Worm (Caenorhabditis elegans): ENCODE measurements around the gene ptc-3.
"Not testable (repeated sequence)": the region's sequence is repeated elsewhere in the genome, so short reads cannot be mapped to it uniquely, and the experiment has no call there.

The ptc-3 gene

ce11 chrII:2841529-2841928 lies 10.9 kb downstream of the ptc-3 start, which contains the start of gene Y110A2AL.6:
TSS of gene Y110A2AL.6 (minus strand) at chrII:2841629.
- TF ChIP-seq attf-3 (GFP tag; conservative IDR thresholded peaks at IDR 0.05) = no peak
- no peak for TF ChIP-seq cebp-1 (GFP tag; IDR thresholded peaks at IDR 0.05)
- TF ChIP-seq cebp-1 (tag; optimal IDR thresholded peaks at IDR 0.05) = no peak
- TF ChIP-seq K12H6.12 (tag; optimal IDR thresholded peaks at IDR 0.05) = no peak
- no peak for TF ChIP-seq rpc-1 (optimal IDR thresholded peaks at IDR 0.05)
- peak; percentile 33 for TF ChIP-seq rpc-1 (tag; optimal IDR thresholded peaks at IDR 0.05)
- TF ChIP-seq ztf-22 (GFP tag; optimal IDR thresholded peaks at IDR 0.05) = no peak
- TF ChIP-seq repo-1 (tag; optimal IDR thresholded peaks at IDR 0.05) = no peak

ce11 chrII:2839004-2839403 lies 13.4 kb downstream of the ptc-3 start, which contains the start of gene Y110A2AL.4:
TSS of gene Y110A2AL.4 (plus strand) at chrII:2839304.
- not testable (repeated sequence) for TF ChIP-seq nhr-120 (GFP tag; IDR thresholded peaks at IDR 0.05); somi-1 (GFP tag; optimal IDR thresholded peaks at IDR 0.05); egl-44 (GFP tag; IDR thresholded peaks at IDR 0.05)

ce11 chrII:2836853-2837252 lies 15.5 kb downstream of the ptc-3 start, which contains the start of gene K12H6.7:
TSS of gene K12H6.7 (minus strand) at chrII:2836953.
- TF ChIP-seq snpc-3.4 (tag; optimal IDR thresholded peaks at IDR 0.05) (no peak), nhr-120 (GFP tag; IDR thresholded peaks at IDR 0.05) (no peak), rpc-1 (optimal IDR thresholded peaks at IDR 0.05) (no peak), rpc-1 (tag; optimal IDR thresholded peaks at IDR 0.05) (no peak), lag-1 (GFP tag; IDR thresholded peaks at IDR 0.05) (no peak), F10E7.11 (tag; optimal IDR thresholded peaks at IDR 0.05) (no peak), B0336.3 (GFP tag; IDR thresholded peaks at IDR 0.05) (no peak), ztf-26 (tag; optimal IDR thresholded peaks at IDR 0.05) (no peak), B0019.2 (GFP tag; conservative IDR thresholded peaks at IDR 0.05) (no peak), athp-1 (tag; optimal IDR thresholded peaks at IDR 0.05) (no peak), ztf-18 (tag; optimal IDR thresholded peaks at IDR 0.05) (no peak), Y67H2A.10 (GFP tag; conservative IDR thresholded peaks at IDR 0.05) (no peak), ztf-25 (GFP tag; IDR thresholded peaks at IDR 0.05) (no peak), nfyb-1 (GFP tag; IDR thresholded peaks at IDR 0.05) (no peak), lin-54 (GFP tag; optimal IDR thresholded peaks at IDR 0.05) (no peak), ZK185.1 (tag; optimal IDR thresholded peaks at IDR 0.05; ENCODE audit: poor library complexity, severe bottlenecking) (no peak), bed-2 (GFP tag; IDR thresholded peaks at IDR 0.05) (no peak), ztf-6 (GFP tag; IDR thresholded peaks at IDR 0.05) (no peak), ceh-79 (tag; optimal IDR thresholded peaks at IDR 0.05) (no peak)

ce11 chrII:2834105-2834504 lies 18.3 kb downstream of the ptc-3 start:
- TF ChIP-seq hsf-1 (GFP tag; IDR thresholded peaks at IDR 0.05) (no peak), nhr-80 (tag; optimal IDR thresholded peaks at IDR 0.05) (peak; percentile 66), attf-5 (GFP tag; optimal IDR thresholded peaks at IDR 0.05) (peak; percentile 10)

- TF ChIP-seq Y56A3A.18 (GFP tag; IDR thresholded peaks at IDR 0.05) (0 out of 2 replicates have a peak, but pooled peaks have one; percentile 27), hsf-1 (GFP tag; IDR thresholded peaks at IDR 0.05) (no peak), dox-1 (GFP tag; IDR thresholded peaks at IDR 0.05) (no peak), B0035.1 (tag; optimal IDR thresholded peaks at IDR 0.05) (no peak), ceh-100 (GFP tag; IDR thresholded peaks at IDR 0.05) (no peak), B0336.3 (GFP tag; IDR thresholded peaks at IDR 0.05) (no peak), nfya-2 (GFP tag; IDR thresholded peaks at IDR 0.05) (no peak), F37B4.10 (GFP tag; IDR thresholded peaks at IDR 0.05) (no peak), nhr-90 (tag; optimal IDR thresholded peaks at IDR 0.05) (no peak)
Measured at ce11 chrII:2832539-2832938, 19.9 kb downstream of the ptc-3 start.
